Worm (Caenorhabditis elegans) whole organism, young adult: Measurements from ENCODE around the gene sid-3.

ENCODE experiments used
- C06A6.2 ChIP-seq: fragments of 200-800 bp; sonication (Bioruptor generic); conservative IDR thresholded peaks from 2 replicates; pipeline ENCODE4 v1.3.6; 2022; ENCODE audit warnings: missing genetic modification characterization, missing compliant biosample characterization
- athp-1 ChIP-seq: sonication (generic microtip); optimal IDR thresholded peaks from 2 replicates; lab custom pipeline; 2017; ENCODE audit warnings: mild to moderate bottlenecking, missing genetic modification characterization, missing compliant biosample characterization
- die-1 ChIP-seq: sonication (generic microtip); optimal IDR thresholded peaks from 2 replicates; lab custom pipeline; 2016; ENCODE audit warnings: missing genotype, mild to moderate bottlenecking, missing genetic modification characterization, missing compliant biosample characterization
- gei-17 ChIP-seq: fragments of 200-800 bp; sonication (Bioruptor generic); optimal IDR thresholded peaks from 2 replicates; lab custom pipeline; 2018; ENCODE audit warnings: mild to moderate bottlenecking, missing genetic modification characterization, missing compliant biosample characterization
- lin-54 ChIP-seq: fragments of 200-800 bp; sonication (Bioruptor generic); optimal IDR thresholded peaks from 2 replicates; lab custom pipeline; 2018; ENCODE audit warnings: mild to moderate bottlenecking, missing genetic modification characterization, missing compliant biosample characterization
- lir-1 ChIP-seq: fragments of 200-800 bp; sonication (Bioruptor generic); conservative IDR thresholded peaks from 2 replicates; pipeline ENCODE4 v1.3.6; 2022; ENCODE audit warnings: missing genetic modification reagents, missing genetic modification characterization, missing compliant biosample characterization
- nhr-27 ChIP-seq: fragments of 200-800 bp; sonication (Bioruptor generic); optimal IDR thresholded peaks from 2 replicates; lab custom pipeline; 2018; ENCODE audit warnings: mild to moderate bottlenecking, missing genetic modification characterization, moderate library complexity, missing compliant biosample characterization
- snpc-4 ChIP-seq, 5 experiments: fragments of 150-350 bp in 1 of 5; sonication (generic microtip) in 4 of 5; optimal IDR thresholded peaks; 2 replicates each; lab custom pipeline; 2014 to 2018; ENCODE audit warnings: missing genetic modification characterization in 5 of 5, missing biosample characterization in 3 of 5, antibody characterized with exemption in 2 of 5, mild to moderate bottlenecking in 2 of 5, missing compliant biosample characterization in 2 of 5, missing genotype in 2 of 5, moderate library complexity in 2 of 5, missing genetic modification reagents in 1 of 5
- unc-130 ChIP-seq: sonication (generic microtip); optimal IDR thresholded peaks from 2 replicates; lab custom pipeline; 2016; ENCODE audit warnings: missing genetic modification reagents, missing genetic modification characterization, missing compliant biosample characterization
- xnd-1 ChIP-seq: sonication (generic microtip); optimal IDR thresholded peaks from 2 replicates; lab custom pipeline; 2016; ENCODE audit warnings: missing genotype, missing genetic modification reagents, missing genetic modification characterization, missing compliant biosample characterization

ce11 chrX:17209265-17209664, 23.1 kb downstream of the sid-3 start, which contains the start of gene T08G2.2:
- TF ChIP-seq lir-1 (GFP tag; lab: Robert Waterston, UW) = no peak
- no peak for TF ChIP-seq athp-1 (tag; lab: Kevin White, UChicago)
- no peak for TF ChIP-seq nhr-27 (tag; lab: Kevin White, UChicago)
- TF ChIP-seq C06A6.2 (GFP tag; lab: Robert Waterston, UW) = no peak
- TF ChIP-seq snpc-4 (GFP tag; optimal IDR thresholded peaks at IDR 0.05; lab: Kevin White, UChicago) = no peak
- no peak for TF ChIP-seq snpc-4 (tag; optimal IDR thresholded peaks at IDR 0.05; lab: Kevin White, UChicago)
- no peak for TF ChIP-seq die-1 (tag; lab: Kevin White, UChicago)
- no peak for TF ChIP-seq xnd-1 (tag; lab: Kevin White, UChicago)
- TF ChIP-seq lin-54 (GFP tag; lab: Kevin White, UChicago) = no peak
- TF ChIP-seq unc-130 (GFP tag; lab: Kevin White, UChicago) = no peak
- no peak for TF ChIP-seq gei-17 (GFP tag; lab: Kevin White, UChicago)
